Fruit fly (Drosophila melanogaster) whole organism, embryonic: Measurements from ENCODE around the gene Sec61alpha.

Experiments
- BEAF-32 ChIP-seq: fragments of 200-800 bp; sonication (Bioruptor generic); optimal IDR thresholded peaks from 3 replicates; lab custom pipeline; 2017; ENCODE audit warnings: missing biosample characterization, missing genetic modification characterization, mild to moderate bottlenecking, moderate library complexity, missing genetic modification reagents
- Bdp1 ChIP-seq: fragments of 200-800 bp; sonication (Bioruptor generic); optimal IDR thresholded peaks from 3 replicates; lab custom pipeline; 2016; ENCODE audit warnings: missing biosample characterization, missing genetic modification characterization
- Bgb ChIP-seq: fragments of 200-800 bp; sonication (Bioruptor generic); IDR thresholded peaks from 2 replicates; pipeline ENCODE4 v1.3.6; 2022; ENCODE audit warnings: missing biosample characterization, missing genetic modification characterization; ENCODE audit not compliant: partially characterized antibody
- CG11247 ChIP-seq: fragments of 200-800 bp; sonication (Bioruptor generic); IDR thresholded peaks from 2 replicates; pipeline ENCODE4 v1.3.6; 2022; ENCODE audit warnings: missing biosample characterization, missing genetic modification characterization
- CG11398 ChIP-seq: fragments of 200-800 bp; sonication (Bioruptor generic); optimal IDR thresholded peaks from 2 replicates; lab custom pipeline; 2016; ENCODE audit warnings: missing biosample characterization, missing genetic modification characterization
- CG12391 ChIP-seq: fragments of 200-800 bp; sonication (Bioruptor generic); optimal IDR thresholded peaks from 3 replicates; lab custom pipeline; 2018; ENCODE audit warnings: missing biosample characterization, mild to moderate bottlenecking, missing genetic modification characterization, moderate library complexity
- CG14014 ChIP-seq: fragments of 200-800 bp; sonication (Bioruptor generic); IDR thresholded peaks from 2 replicates; pipeline ENCODE4 v1.3.6; 2022; ENCODE audit warnings: missing biosample characterization, missing genetic modification characterization
- CG14667 ChIP-seq: fragments of 200-800 bp; sonication (Bioruptor generic); IDR thresholded peaks from 2 replicates; pipeline ENCODE4 v1.3.6; 2022; ENCODE audit warnings: missing biosample characterization, missing genetic modification characterization
- CG15073 ChIP-seq: fragments of 200-800 bp; sonication (Bioruptor generic); optimal IDR thresholded peaks from 2 replicates; lab custom pipeline; 2016; ENCODE audit warnings: missing biosample characterization, missing genetic modification characterization
- CG15269 ChIP-seq: fragments of 200-800 bp; sonication (Bioruptor generic); optimal IDR thresholded peaks from 2 replicates; lab custom pipeline; 2018; ENCODE audit warnings: missing biosample characterization, mild to moderate bottlenecking, missing genetic modification characterization, moderate library complexity
- CG1603 ChIP-seq: fragments of 200-800 bp; sonication (Bioruptor generic); optimal IDR thresholded peaks from 2 replicates; lab custom pipeline; 2019; ENCODE audit warnings: missing biosample characterization, mild to moderate bottlenecking, missing genetic modification characterization, moderate library complexity
- CG16863 ChIP-seq: fragments of 200-800 bp; sonication (Bioruptor generic); optimal IDR thresholded peaks from 3 replicates; lab custom pipeline; 2016; ENCODE audit warnings: missing biosample characterization, missing genetic modification characterization
- CG17829 ChIP-seq: fragments of 200-800 bp; optimal IDR thresholded peaks from 2 replicates; lab custom pipeline; 2019; ENCODE audit warnings: missing biosample characterization, mild to moderate bottlenecking, missing genetic modification characterization, moderate library complexity
- CG18599 ChIP-seq: fragments of 200-800 bp; sonication (Bioruptor generic); optimal IDR thresholded peaks from 3 replicates; lab custom pipeline; 2017; ENCODE audit warnings: missing biosample characterization, missing genetic modification characterization, mild to moderate bottlenecking, moderate library complexity, missing genetic modification reagents
- CG34376 ChIP-seq: fragments of 200-800 bp; sonication (Bioruptor generic); optimal IDR thresholded peaks from 2 replicates; lab custom pipeline; 2018; ENCODE audit warnings: missing biosample characterization, mild to moderate bottlenecking, missing genetic modification characterization
- CG34422 ChIP-seq: fragments of 200-800 bp; sonication (Bioruptor generic); IDR thresholded peaks from 3 replicates; pipeline ENCODE4 v1.3.6; 2022; ENCODE audit warnings: missing biosample characterization, missing genetic modification characterization
- CG4617 ChIP-seq: fragments of 200-800 bp; sonication (Bioruptor generic); optimal IDR thresholded peaks from 3 replicates; lab custom pipeline; 2016; ENCODE audit warnings: missing biosample characterization, missing genetic modification characterization, borderline replicate concordance
- CG4730 ChIP-seq: fragments of 200-800 bp; sonication (Bioruptor generic); IDR thresholded peaks from 2 replicates; pipeline ENCODE4 v1.3.6; 2022; ENCODE audit warnings: missing biosample characterization, missing genetic modification characterization
- CG5245 ChIP-seq: fragments of 200-800 bp; sonication (Bioruptor generic); optimal IDR thresholded peaks from 3 replicates; lab custom pipeline; 2016; ENCODE audit warnings: missing biosample characterization, missing genetic modification characterization
- CG7271 ChIP-seq: fragments of 200-800 bp; sonication (Bioruptor generic); optimal IDR thresholded peaks from 2 replicates; lab custom pipeline; 2018; ENCODE audit warnings: missing biosample characterization, mild to moderate bottlenecking, missing genetic modification characterization, moderate library complexity
- CG7372 ChIP-seq: fragments of 200-800 bp; sonication (Bioruptor generic); IDR thresholded peaks from 2 replicates; pipeline ENCODE4 v1.3.6; 2022; ENCODE audit warnings: missing biosample characterization, missing genetic modification characterization
- CG8089 ChIP-seq: fragments of 200-800 bp; sonication (Bioruptor generic); optimal IDR thresholded peaks from 3 replicates; lab custom pipeline; 2016; ENCODE audit warnings: missing biosample characterization, missing genetic modification characterization
- CG8388 ChIP-seq: fragments of 200-800 bp; sonication (Bioruptor generic); optimal IDR thresholded peaks from 2 replicates; lab custom pipeline; 2019; ENCODE audit warnings: missing biosample characterization, mild to moderate bottlenecking, missing genetic modification characterization, moderate library complexity
- CG9437 ChIP-seq: fragments of 200-800 bp; sonication (Bioruptor generic); optimal IDR thresholded peaks from 2 replicates; lab custom pipeline; 2018; ENCODE audit warnings: missing biosample characterization, mild to moderate bottlenecking, missing genetic modification characterization
- CG9817 ChIP-seq: fragments of 200-800 bp; sonication (Bioruptor generic); optimal IDR thresholded peaks from 2 replicates; lab custom pipeline; 2018; ENCODE audit warnings: missing biosample characterization, mild to moderate bottlenecking, missing genetic modification characterization, moderate library complexity
- CHES-1-like ChIP-seq: fragments of 200-800 bp; sonication (Bioruptor generic); optimal IDR thresholded peaks from 2 replicates; lab custom pipeline; 2016; ENCODE audit warnings: missing biosample characterization, missing genetic modification characterization
- Fer1 ChIP-seq: fragments of 200-800 bp; sonication (Bioruptor generic); optimal IDR thresholded peaks from 2 replicates; lab custom pipeline; 2017; ENCODE audit warnings: missing biosample characterization, mild to moderate bottlenecking, missing genetic modification characterization
- NFAT ChIP-seq: fragments of 200-800 bp; sonication (Bioruptor generic); IDR thresholded peaks from 2 replicates; pipeline ENCODE4 v1.3.6; 2022; ENCODE audit warnings: missing biosample characterization, missing genetic modification characterization
- Nf-YC ChIP-seq: fragments of 200-800 bp; optimal IDR thresholded peaks from 3 replicates; lab custom pipeline; 2019; ENCODE audit warnings: missing biosample characterization, mild to moderate bottlenecking, missing genetic modification characterization, moderate library complexity
- NfI ChIP-seq: fragments of 200-800 bp; sonication (Bioruptor generic); optimal IDR thresholded peaks from 3 replicates; lab custom pipeline; 2018; ENCODE audit warnings: missing biosample characterization, mild to moderate bottlenecking, missing genetic modification characterization, moderate library complexity
- Optix ChIP-seq: fragments of 200-800 bp; sonication (Bioruptor generic); IDR thresholded peaks from 3 replicates; pipeline ENCODE4 v1.3.6; 2022; ENCODE audit warnings: missing biosample characterization, missing genetic modification characterization
- PHDP ChIP-seq: fragments of 200-800 bp; sonication (Bioruptor generic); optimal IDR thresholded peaks from 3 replicates; lab custom pipeline; 2018; ENCODE audit warnings: missing biosample characterization, mild to moderate bottlenecking, missing genetic modification characterization, moderate library complexity
- Ravus ChIP-seq: fragments of 200-800 bp; sonication (Bioruptor generic); IDR thresholded peaks from 2 replicates; pipeline ENCODE4 v1.3.6; 2022; ENCODE audit warnings: missing biosample characterization, missing genetic modification characterization
- Rfx ChIP-seq: fragments of 200-800 bp; sonication (Bioruptor generic); IDR thresholded peaks from 2 replicates; pipeline ENCODE4 v1.3.6; 2022; ENCODE audit warnings: missing biosample characterization, missing genetic modification characterization
- Six4 ChIP-seq: fragments of 200-800 bp; sonication (Bioruptor generic); optimal IDR thresholded peaks from 2 replicates; lab custom pipeline; 2016; ENCODE audit warnings: missing biosample characterization, missing genetic modification characterization
- Vsx1 ChIP-seq: fragments of 200-800 bp; sonication (Bioruptor generic); optimal IDR thresholded peaks from 2 replicates; lab custom pipeline; 2017; ENCODE audit warnings: missing biosample characterization, mild to moderate bottlenecking, missing genetic modification characterization, missing genetic modification reagents
- Xrp1 ChIP-seq: fragments of 200-800 bp; sonication (Bioruptor generic); IDR thresholded peaks from 2 replicates; pipeline ENCODE4 v1.3.6; 2022; ENCODE audit warnings: missing biosample characterization, missing genetic modification characterization
- ab ChIP-seq: fragments of 200-800 bp; sonication (Bioruptor generic); optimal IDR thresholded peaks from 2 replicates; lab custom pipeline; 2016; ENCODE audit warnings: missing biosample characterization, missing genetic modification characterization
- chif ChIP-seq, 2 experiments: fragments of 200-800 bp; sonication (Bioruptor generic); optimal IDR thresholded peaks; 3 replicates each; lab custom pipeline; 2016; ENCODE audit warnings: missing biosample characterization in 2 of 2, missing genetic modification characterization in 2 of 2
- ci ChIP-seq: fragments of 200-800 bp; sonication (Bioruptor generic); IDR thresholded peaks from 3 replicates; pipeline ENCODE4 v1.3.6; 2022; ENCODE audit warnings: missing biosample characterization, missing genetic modification characterization
- dysf ChIP-seq: fragments of 200-800 bp; sonication (Bioruptor generic); IDR thresholded peaks from 3 replicates; pipeline ENCODE4 v1.3.6; 2022; ENCODE audit warnings: missing biosample characterization, missing genetic modification characterization
- fru ChIP-seq: fragments of >200 bp; optimal IDR thresholded peaks from 2 replicates; lab custom pipeline; 2017
- gt ChIP-seq: fragments of 200-800 bp; sonication (Bioruptor generic); IDR thresholded peaks from 2 replicates; pipeline ENCODE4 v1.3.6; 2022; ENCODE audit warnings: missing biosample characterization, missing genetic modification characterization
- her ChIP-seq: fragments of 200-800 bp; sonication (Bioruptor generic); optimal IDR thresholded peaks from 2 replicates; lab custom pipeline; 2016; ENCODE audit warnings: missing biosample characterization, missing genetic modification characterization
- jumu ChIP-seq: fragments of 200-800 bp; sonication (Bioruptor generic); optimal IDR thresholded peaks from 3 replicates; lab custom pipeline; 2016; ENCODE audit warnings: missing biosample characterization, missing genetic modification characterization
- oc ChIP-seq: fragments of 200-800 bp; sonication (Bioruptor generic); optimal IDR thresholded peaks from 2 replicates; lab custom pipeline; 2018; ENCODE audit warnings: missing biosample characterization, mild to moderate bottlenecking, missing genetic modification characterization, moderate library complexity
- prd ChIP-seq, 3 experiments: fragments of >200 bp in 2 of 3; fragments of 200-800 bp in 1 of 3; sonication (Bioruptor generic) in 1 of 3; optimal IDR thresholded peaks in 2 of 3; IDR thresholded peaks in 1 of 3; 2 replicates in 2 of 3; 3 replicates in 1 of 3; pipeline versions ENCODE4 v1.3.6 to Lab custom; 2017 to 2022; ENCODE audit warnings: missing biosample characterization in 1 of 3, missing genetic modification characterization in 1 of 3
- row ChIP-seq: fragments of 200-800 bp; sonication (Bioruptor generic); IDR thresholded peaks from 3 replicates; pipeline ENCODE4 v1.3.6; 2022; ENCODE audit warnings: missing biosample characterization, missing genetic modification characterization
- sr ChIP-seq: fragments of 200-800 bp; sonication (Bioruptor generic); IDR thresholded peaks from 3 replicates; pipeline ENCODE4 v1.3.6; 2022; ENCODE audit warnings: missing biosample characterization, missing genetic modification characterization
- tx ChIP-seq: fragments of 200-800 bp; sonication (Bioruptor generic); optimal IDR thresholded peaks from 2 replicates; lab custom pipeline; 2016; ENCODE audit warnings: missing biosample characterization, missing genetic modification characterization
- zen2 ChIP-seq: fragments of 200-800 bp; sonication (Bioruptor generic); IDR thresholded peaks from 3 replicates; pipeline ENCODE4 v1.3.6; 2022; ENCODE audit warnings: missing biosample characterization, missing genetic modification characterization; ENCODE audit not compliant: partially characterized antibody

Gene Sec61alpha

dm6 chr2L:6465497-6465896, 14.9 kb downstream of the Sec61alpha start, which contains the start of gene Rchy1 (continued):
- TF ChIP-seq CG11398 (GFP tag; lab: Kevin White, UChicago) (no peak), CG17829 (tag; lab: Kevin White, UChicago) (no peak), CG8089 (GFP tag; lab: Kevin White, UChicago) (no peak), tx (GFP tag; lab: Kevin White, UChicago) (no peak), chif (GFP tag; optimal IDR thresholded peaks at IDR 0.05; lab: Kevin White, UChicago) (no peak), Bgb (GFP tag; lab: Robert Waterston, UW) (peak; percentile 54; the same call in 1 of the 2 replicates), CG14014 (GFP tag; lab: Robert Waterston, UW) (peak; percentile 12; the same call in 1 of the 2 replicates), Ravus (GFP tag; lab: Robert Waterston, UW) (no peak), CG18599 (GFP tag; lab: Kevin White, UChicago) (peak; percentile 9), CG8388 (no peak), NFAT (GFP tag; lab: Robert Waterston, UW) (peak; percentile 54; the same call in 1 of the 2 replicates), CG11247 (GFP tag; lab: Robert Waterston, UW) (peak; percentile 8; the same call in 1 of the 2 replicates), CG34422 (GFP tag; lab: Robert Waterston, UW) (peak; percentile 21; the same call in 1 of the 3 replicates), CG4730 (GFP tag; lab: Robert Waterston, UW) (no peak), Bdp1 (GFP tag; lab: Kevin White, UChicago) (no peak), CG14667 (no peak), CG7372 (GFP tag; lab: Robert Waterston, UW) (no peak), Rfx (GFP tag; lab: Robert Waterston, UW) (peak; percentile 45; the same call in 1 of the 2 replicates), NfI (GFP tag; lab: Kevin White, UChicago) (peak; percentile 54), CG15073 (GFP tag; lab: Kevin White, UChicago) (no peak), oc (tag; lab: Kevin White, UChicago) (no peak), CG12391 (no peak), CG34376 (peak; percentile 82), Optix (GFP tag; lab: Robert Waterston, UW) (no peak), CG16863 (GFP tag; lab: Kevin White, UChicago) (no peak), CG9437 (GFP tag; lab: Kevin White, UChicago) (no peak), Vsx1 (GFP tag; lab: Kevin White, UChicago) (peak; percentile 5), CHES-1-like (GFP tag; lab: Kevin White, UChicago) (no peak), CG5245 (GFP tag; lab: Kevin White, UChicago) (no peak), ci (GFP tag; lab: Robert Waterston, UW) (peak; percentile 68; the same call in 2 of the 3 replicates), PHDP (tag; lab: Kevin White, UChicago) (peak; percentile 18), CG9817 (tag; lab: Kevin White, UChicago) (no peak), Six4 (GFP tag; lab: Kevin White, UChicago) (no peak), CG15269 (peak; percentile 33), zen2 (GFP tag; lab: Robert Waterston, UW) (no peak), sr (GFP tag; lab: Robert Waterston, UW) (no peak), jumu (GFP tag; lab: Kevin White, UChicago) (no peak), gt (GFP tag; lab: Robert Waterston, UW) (no peak), her (GFP tag; lab: Kevin White, UChicago) (peak; percentile 37), CG4617 (GFP tag; lab: Kevin White, UChicago) (no peak), CG7271 (no peak), Nf-YC (tag; lab: Kevin White, UChicago) (peak; percentile 35), Xrp1 (peak; percentile 17; the same call in 1 of the 2 replicates), Fer1 (GFP tag; lab: Kevin White, UChicago) (peak; percentile 65), CG1603 (peak; percentile 1), BEAF-32 (GFP tag; lab: Kevin White, UChicago) (no peak), row (GFP tag; lab: Robert Waterston, UW) (no peak; the same call in 2 of the 3 replicates), prd (optimal IDR thresholded peaks at IDR 0.05; lab: Kevin White, UChicago) (no peak), prd (GFP tag; IDR thresholded peaks at IDR 0.05; lab: Robert Waterston, UW) (no peak), dysf (GFP tag; lab: Robert Waterston, UW) (no peak), fru (no peak), ab (GFP tag; lab: Kevin White, UChicago) (no peak)
